Fruit fly (Drosophila melanogaster) S2 (cell line): ENCODE results near the gene Acbp5.

Experiments used
- CG8478 ChIP-seq: fragments of >200 bp; optimal IDR thresholded peaks from 2 replicates; lab custom pipeline; 2018
- CTCF ChIP-seq, 2 experiments: fragments of >200 bp; optimal IDR thresholded peaks; 2 replicates each; lab custom pipeline; 2018

Gene Acbp5

DNA sequence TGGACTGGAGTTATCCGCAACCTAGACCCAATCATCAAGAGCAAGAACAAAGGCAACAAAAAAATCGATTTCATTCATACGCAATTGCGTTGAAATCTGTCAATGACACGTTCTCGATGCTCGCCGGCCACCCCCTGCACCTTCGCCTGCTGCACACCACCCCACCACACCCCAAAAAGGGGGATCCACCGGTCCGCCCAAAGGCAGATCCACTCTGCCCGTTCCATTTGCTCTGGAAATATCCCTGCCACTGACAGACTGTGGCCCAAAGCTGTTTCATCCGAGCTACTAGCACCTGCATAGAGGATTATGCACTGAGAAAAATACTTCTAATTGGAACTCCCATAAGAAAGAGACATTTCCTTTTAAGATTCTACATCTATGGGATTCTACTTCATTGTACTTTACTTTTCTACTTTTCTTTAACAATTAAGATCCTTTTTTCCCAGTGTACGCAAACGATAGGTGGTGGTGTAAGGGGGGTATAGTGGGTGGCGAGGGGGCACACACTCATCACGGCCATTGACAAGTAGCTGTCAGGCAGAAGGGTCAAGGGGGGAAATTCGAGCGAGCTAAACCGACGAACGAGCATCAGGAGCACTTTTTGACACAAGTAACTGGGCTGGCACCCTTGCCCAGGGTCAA lies 35.5 kb upstream of the Acbp5 start:
- TF ChIP-seq CG8478 (no peak), CTCF (optimal IDR thresholded peaks at IDR 0.05; lab: Kevin White, UChicago) (no peak)

DNA sequence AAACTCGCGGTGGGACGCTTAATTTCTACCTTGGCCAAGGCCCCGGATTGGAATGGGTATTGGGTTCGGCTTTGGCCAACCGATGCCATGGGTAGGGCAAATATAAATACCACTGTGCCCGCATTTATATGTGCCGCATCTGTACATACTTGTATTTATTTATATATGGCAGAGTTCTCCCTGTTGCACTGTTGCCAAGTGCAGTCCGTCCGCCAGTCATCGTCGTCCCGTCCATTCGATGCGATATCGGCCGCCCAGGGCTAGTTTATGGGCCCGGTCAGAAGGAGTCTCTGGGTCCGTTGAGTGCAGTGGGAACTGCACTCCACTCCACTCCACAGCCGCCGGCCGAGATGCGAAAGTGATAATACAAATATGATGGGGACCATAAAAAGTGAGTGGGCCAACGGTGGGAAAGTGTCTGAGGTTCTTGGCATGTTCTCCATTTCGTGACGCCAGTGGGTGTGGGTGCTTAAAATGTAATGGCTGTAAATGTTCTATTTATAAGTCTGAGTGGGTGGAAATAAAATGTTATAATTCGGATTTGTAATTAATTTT lies 34.6 kb upstream of the Acbp5 start:
- TF ChIP-seq CG8478 (no peak), CTCF (optimal IDR thresholded peaks at IDR 0.05; lab: Kevin White, UChicago) (no peak)

DNA sequence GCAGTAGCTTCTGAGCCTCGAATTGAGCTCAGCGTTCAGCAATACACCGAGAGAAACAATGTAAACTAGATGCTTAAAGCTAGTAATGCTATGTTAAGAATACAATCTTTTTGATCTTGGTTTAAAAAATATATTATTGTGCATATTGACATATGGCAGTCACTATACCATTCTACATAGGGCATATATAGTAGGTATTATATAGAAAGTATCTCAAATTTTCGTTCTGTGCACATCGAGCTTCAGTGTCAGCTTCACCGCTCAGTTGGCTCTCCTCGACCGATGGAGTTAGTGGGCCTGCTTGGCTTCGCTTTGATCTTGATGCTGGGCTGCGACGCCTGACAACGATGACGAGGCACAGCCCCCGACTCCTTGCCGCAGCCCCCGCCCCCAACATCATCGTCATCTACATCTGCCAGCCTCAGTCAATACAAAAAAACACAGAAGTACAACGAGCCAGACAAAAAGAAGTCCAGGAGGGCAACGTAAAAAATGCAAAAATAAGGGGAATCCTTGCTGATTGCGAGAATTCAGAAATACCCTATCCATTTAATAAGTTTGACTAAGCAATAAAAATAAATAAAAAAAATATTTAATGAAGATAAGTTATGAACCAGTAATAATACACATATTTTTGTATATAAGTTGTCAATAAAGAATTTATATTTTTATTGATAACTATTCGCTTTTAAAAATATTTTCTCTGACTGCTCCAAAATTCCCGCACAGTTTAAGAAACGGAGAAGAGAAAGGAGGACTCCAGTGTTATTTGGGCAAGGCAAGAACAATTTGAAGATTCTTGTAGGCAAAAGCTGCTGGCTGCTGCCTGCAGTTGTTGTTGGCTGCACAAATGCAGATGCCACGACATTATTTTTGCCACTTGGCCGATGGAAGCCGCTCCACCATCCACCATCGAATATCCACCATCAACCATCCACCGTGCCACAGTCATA lies 33.6 kb upstream of the Acbp5 start:
- TF ChIP-seq CTCF (optimal IDR thresholded peaks at IDR 0.05; lab: Kevin White, UChicago) (no peak), CG8478 (no peak)

DNA sequence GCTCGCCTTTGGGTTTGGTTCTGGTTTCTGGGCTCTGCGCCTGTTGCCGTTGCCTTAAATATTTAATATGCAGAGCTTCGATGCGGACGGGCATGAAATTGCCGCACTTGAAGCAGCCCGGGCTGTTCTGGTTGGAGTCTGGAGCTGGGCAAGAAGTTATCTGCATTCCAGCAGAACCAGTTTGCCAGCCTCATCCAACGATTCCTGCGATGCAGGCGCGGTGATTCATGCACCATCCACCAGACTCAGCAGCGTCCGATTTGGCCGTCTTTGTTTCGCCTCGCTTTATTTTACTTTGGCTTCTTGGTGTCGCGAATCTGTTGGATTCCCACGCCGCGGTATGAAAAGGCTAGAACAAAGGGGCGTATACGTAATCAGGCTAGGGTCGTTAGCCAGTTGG lies 31.1 kb upstream of the Acbp5 start:
- TF ChIP-seq CTCF (optimal IDR thresholded peaks at IDR 0.05; lab: Kevin White, UChicago) (no peak), CG8478 (no peak)

DNA sequence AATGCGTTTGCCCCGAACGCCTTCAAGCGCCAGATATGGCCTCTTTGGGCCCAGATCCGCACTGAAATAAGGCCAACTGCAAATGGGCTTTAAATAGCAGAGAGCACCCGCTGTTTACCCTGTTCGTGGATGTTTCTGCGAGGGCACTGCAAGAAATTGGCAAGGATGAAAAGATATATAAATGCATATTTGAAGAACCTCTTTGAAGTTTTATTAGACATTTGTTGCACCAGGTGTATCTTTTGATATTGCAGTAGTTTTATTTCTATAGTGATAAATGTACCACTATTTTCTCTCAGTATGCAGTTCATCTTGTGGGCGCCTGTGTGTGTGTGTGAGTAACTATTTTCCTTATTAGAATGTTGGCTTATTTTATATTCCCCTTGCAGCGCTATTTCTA lies 25.1 kb upstream of the Acbp5 start:
- TF ChIP-seq CG8478 (no peak), CTCF (optimal IDR thresholded peaks at IDR 0.05; lab: Kevin White, UChicago) (no peak)

DNA sequence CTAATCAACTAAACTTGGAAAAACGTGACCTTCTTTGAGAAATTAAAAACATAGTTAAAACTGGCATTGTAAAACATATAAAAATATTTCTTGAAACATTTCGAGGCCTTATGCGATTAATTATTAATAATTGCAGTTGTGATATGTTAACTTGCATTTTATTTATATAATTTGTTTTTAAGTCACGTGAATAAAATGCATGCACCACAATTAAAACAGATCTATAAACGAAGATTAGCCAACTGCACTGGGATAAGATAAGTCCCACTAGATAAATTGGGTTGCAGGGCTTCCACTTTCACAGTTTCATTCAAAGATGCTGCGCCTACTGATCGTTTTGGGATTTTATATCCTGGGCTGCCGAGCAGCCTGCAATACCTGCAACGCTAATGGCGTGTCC lies 21.8 kb upstream of the Acbp5 start, which contains the start of gene CG13309:
Gene CG13309 (plus strand): TSS at position 301 of the 400 bp plus-strand sequence.
- TF ChIP-seq CTCF (optimal IDR thresholded peaks at IDR 0.05; lab: Kevin White, UChicago): no peak
- TF ChIP-seq CG8478: no peak

dm6 chr3L:8808244-8808643 lies 19.9 kb upstream of the Acbp5 start, which contains the start of gene CG13308:
Gene CG13308 (plus strand): TSS chr3L:8808544.
- TF ChIP-seq CTCF (optimal IDR thresholded peaks at IDR 0.05; lab: Kevin White, UChicago) (no peak), CG8478 (no peak)

DNA sequence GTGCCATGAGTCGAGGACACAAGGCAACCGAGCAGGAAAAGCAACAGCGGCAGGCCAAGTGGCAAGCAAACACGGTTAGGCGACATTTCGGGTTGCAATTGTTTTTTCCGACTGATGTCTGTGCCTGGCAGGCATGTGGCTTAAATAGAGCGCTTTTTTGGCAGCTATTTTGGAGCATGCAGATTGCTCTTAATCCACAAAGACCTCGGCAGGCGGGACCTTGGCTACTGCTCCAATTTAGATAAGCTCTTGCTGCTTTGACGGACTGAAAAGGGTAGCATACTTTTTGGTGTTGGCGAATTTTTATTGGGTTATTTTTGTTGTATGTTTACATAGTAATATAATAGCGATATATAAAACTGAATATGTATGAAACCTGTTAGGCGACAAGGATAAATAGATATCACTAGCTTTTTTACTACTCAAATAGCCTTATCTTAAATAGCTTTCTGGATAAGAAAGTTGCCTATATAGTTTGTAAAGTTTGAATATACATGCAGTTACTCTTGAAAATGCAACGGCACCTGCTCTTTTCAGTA lies 18.8 kb upstream of the Acbp5 start, which contains the start of the genes CG13312 and CG32024:
Gene CG13312 (minus strand): TSS at position 101 of the 539 bp plus-strand sequence.
Gene CG32024 (plus strand): TSS at position 489 of the 539 bp plus-strand sequence.
- no peak for TF ChIP-seq CG8478
- no peak for TF ChIP-seq CTCF (optimal IDR thresholded peaks at IDR 0.05; lab: Kevin White, UChicago)

DNA sequence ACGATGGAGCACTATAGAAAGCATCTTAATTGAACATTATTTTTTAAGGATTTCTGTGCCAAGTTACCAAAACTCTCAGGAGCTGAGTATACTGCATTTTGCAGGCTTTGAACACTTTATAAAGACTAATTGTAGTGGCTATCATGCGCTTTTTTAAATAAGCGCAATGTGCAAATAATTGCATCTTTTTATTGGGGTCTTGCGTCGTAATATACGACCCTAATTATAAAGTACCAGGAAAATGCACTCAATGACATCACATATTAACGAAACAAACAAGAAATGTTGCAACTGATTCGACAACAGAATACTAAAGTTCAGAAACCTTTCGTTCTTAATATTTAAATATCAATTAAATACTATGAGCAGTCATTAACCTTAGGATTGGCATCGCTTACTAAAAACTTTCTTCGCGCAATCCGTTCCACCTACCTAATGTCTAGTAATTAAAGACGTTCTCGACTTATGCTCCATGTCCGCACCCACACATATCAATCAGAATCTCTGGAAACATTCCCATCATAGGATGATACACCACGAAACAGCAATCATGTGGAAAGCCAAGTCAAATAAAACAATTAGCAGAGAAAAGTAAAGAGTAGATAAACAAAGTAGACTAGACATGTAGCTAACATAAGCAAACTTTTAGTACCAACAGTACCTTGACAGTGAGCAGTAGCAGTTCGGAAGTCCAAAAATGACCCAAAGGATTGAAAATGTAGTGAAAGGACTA lies 15.9 kb upstream of the Acbp5 start, which contains the start of the genes CG32023 and CG34427:
Gene CG32023 (minus strand): TSS at position 101 of the 733 bp plus-strand sequence.
Gene CG34427 (plus strand): TSS at position 683 of the 733 bp plus-strand sequence.
- no peak for TF ChIP-seq CG8478
- TF ChIP-seq CTCF (optimal IDR thresholded peaks at IDR 0.05; lab: Kevin White, UChicago): no peak

DNA sequence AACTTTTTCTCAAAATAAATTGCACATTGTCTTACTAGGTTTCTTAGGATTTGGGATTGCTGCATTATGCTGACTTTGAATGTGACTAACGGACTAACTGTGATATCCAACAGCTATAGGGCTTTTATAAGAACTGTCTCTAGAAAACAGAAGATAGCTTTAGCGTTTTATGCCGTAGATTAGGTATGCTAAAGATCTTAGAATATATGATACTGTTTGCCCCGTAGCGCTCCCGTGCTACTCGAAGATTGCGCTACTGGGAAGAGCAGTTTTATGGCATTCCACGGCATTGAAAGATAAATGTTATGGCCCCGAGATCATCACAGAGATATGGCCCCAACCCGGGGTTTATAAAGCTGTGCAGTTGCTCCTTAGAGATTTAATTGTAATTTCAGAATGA lies 13.7 kb upstream of the Acbp5 start, which contains the start of the genes CG13311 and CG34426:
Gene CG13311 (minus strand): TSS at position 101 of the 400 bp plus-strand sequence.
Gene CG34426 (plus strand): TSS at position 400 of the 400 bp plus-strand sequence.
- TF ChIP-seq CTCF (optimal IDR thresholded peaks at IDR 0.05; lab: Kevin White, UChicago) (no peak), CG8478 (no peak)

- no peak for TF ChIP-seq CG8478
- no peak for TF ChIP-seq CTCF (optimal IDR thresholded peaks at IDR 0.05; lab: Kevin White, UChicago)
Observed at dm6 chr3L:8800432-8800831, 12.1 kb upstream of the Acbp5 start, which contains the start of gene CG13310. Gene CG13310 (minus strand): TSS chr3L:8800532.

- TF ChIP-seq CTCF (optimal IDR thresholded peaks at IDR 0.05; lab: Kevin White, UChicago) (no peak), CG8478 (no peak)
Observed at dm6 chr3L:8798539-8798938, 10.2 kb upstream of the Acbp5 start.

DNA sequence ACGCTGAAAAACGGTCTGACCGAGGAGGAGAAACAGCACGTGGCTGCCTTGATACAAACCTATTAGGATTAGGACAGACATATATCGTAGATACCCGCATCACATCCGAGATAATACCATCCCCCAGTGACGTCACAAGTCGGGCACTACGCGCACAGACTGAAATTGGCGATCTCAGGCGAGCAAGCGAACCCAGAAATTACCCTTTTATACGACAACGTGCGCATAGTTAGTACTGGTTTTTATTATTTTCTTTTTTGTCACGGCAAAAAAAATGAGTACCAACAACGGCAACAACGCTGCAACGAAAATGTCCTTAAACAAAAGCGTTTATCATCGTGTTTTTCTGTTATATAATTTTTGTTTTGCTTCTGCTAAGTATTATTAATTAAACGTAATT lies 9.8 kb upstream of the Acbp5 start:
- TF ChIP-seq CG8478: no peak
- no peak for TF ChIP-seq CTCF (optimal IDR thresholded peaks at IDR 0.05; lab: Kevin White, UChicago)

dm6 chr3L:8787701-8788100 lies 644 bp downstream of the Acbp5 start:
- TF ChIP-seq CG8478: no peak
- TF ChIP-seq CTCF (optimal IDR thresholded peaks at IDR 0.05; lab: Kevin White, UChicago): no peak
